Worm (Caenorhabditis elegans) whole organism, L4 larva: ENCODE measurements around the gene pqn-29.

Experiments
- mdt-29 ChIP-seq: fragments of 200-800 bp; sonication (Bioruptor generic); IDR thresholded peaks from 2 replicates; pipeline ENCODE4 v1.3.6; 2022; ENCODE audit warnings: missing genetic modification reagents, missing genetic modification characterization, missing compliant biosample characterization
- mep-1 ChIP-seq: fragments of 150-350 bp; sonication (generic microtip); optimal IDR thresholded peaks from 3 replicates; lab custom pipeline; 2014; ENCODE audit warnings: missing biosample characterization, missing genetic modification characterization
- nhr-11 ChIP-seq: fragments of 150-350 bp; optimal IDR thresholded peaks from 2 replicates; lab custom pipeline; 2014; ENCODE audit warnings: missing biosample characterization, missing genetic modification characterization
- unc-62 ChIP-seq, 3 experiments: fragments of 150-350 bp in 1 of 3; sonication (generic microtip); optimal IDR thresholded peaks in 2 of 3; peaks in 1 of 3; 1 replicate in 1 of 3; 2 replicates in 2 of 3; lab custom pipeline; 2014 to 2017; ENCODE audit warnings: missing biosample characterization in 3 of 3, missing genetic modification characterization in 3 of 3, missing genetic modification reagents in 3 of 3, missing genotype in 1 of 3
- ztf-11 ChIP-seq: fragments of 150-350 bp; optimal IDR thresholded peaks from 2 replicates; lab custom pipeline; 2014; ENCODE audit warnings: missing biosample characterization, missing genetic modification characterization

DNA sequence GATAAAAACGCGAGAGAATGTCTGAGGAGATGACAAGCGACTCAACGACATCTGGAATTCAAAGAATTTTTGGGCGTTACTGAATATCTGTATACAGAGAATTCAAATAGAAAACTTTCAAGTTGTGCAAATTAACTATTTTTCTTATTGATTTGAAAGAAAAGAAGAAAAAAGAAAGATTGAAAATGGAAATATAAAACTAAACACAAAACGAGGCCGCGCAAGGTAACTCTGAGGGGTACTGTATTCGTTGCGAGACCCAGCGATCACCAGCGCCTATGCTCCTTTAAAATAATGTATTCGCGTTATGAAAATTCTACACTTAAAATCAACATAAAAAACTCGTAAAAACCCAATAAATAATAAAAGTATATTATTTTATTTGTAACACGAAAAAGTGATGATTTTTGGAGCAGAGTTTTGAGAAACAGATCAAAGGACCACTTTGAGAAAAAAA lies 50.3 kb downstream of the pqn-29 start, which contains the start of gene asb-1:
- TF ChIP-seq unc-62 (GFP tag; optimal IDR thresholded peaks at IDR 0.05 in 1 of 2; lab: Kevin White, UChicago) (no peak), unc-62 (tag; optimal IDR thresholded peaks at IDR 0.05; lab: Kevin White, UChicago) (no peak), mdt-29 (GFP tag; lab: Robert Waterston, UW) (no peak), ztf-11 (tag; lab: Kevin White, UChicago) (no peak), nhr-11 (tag; lab: Kevin White, UChicago) (no peak), mep-1 (tag; lab: Kevin White, UChicago) (no peak)
